Worm (Caenorhabditis elegans): ENCODE results near the gene vps-11.

The vps-11 gene

DNA sequence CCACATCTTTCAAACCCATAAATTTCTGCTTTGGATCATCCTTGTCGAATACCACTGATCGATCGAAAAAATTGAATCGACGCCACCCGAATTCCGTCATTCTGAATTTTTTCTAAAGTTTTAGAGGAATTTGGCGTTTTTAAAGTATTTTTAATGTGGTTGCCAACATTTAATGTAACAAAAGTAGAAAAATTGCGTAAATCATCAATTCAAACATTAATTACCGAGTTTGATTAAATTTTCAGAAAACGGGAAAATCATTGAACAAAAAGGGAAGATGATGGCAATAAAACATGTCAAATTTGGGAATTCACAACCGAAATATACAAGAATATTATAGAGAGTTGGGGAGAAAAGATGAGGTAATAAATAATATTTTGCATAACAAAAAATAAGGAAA is at the start of gene vps-11:
vps-11 (minus strand) TSS at position 101 of the 400 bp plus-strand sequence.
- no peak for TF ChIP-seq B0310.2 (tag; optimal IDR thresholded peaks at IDR 0.05)
- no peak for TF ChIP-seq hmbx-1 (tag; optimal IDR thresholded peaks at IDR 0.05)
- no peak for TF ChIP-seq tra-4 (tag; optimal IDR thresholded peaks at IDR 0.05)
- TF ChIP-seq tbx-11 (GFP tag; IDR thresholded peaks at IDR 0.05), result no peak
- TF ChIP-seq ceh-13 (GFP tag; optimal IDR thresholded peaks at IDR 0.05), result no peak
- no peak for TF ChIP-seq F13C5.2 (tag; optimal IDR thresholded peaks at IDR 0.05)
- TF ChIP-seq sea-1 (GFP tag; conservative IDR thresholded peaks at IDR 0.05), result no peak
- no peak for TF ChIP-seq flt-1 (GFP tag; IDR thresholded peaks at IDR 0.05)
- TF ChIP-seq ama-1 (optimal IDR thresholded peaks at IDR 0.05), result no peak
- no peak for TF ChIP-seq hnd-1 (tag; optimal IDR thresholded peaks at IDR 0.05)
- no peak for TF ChIP-seq aly-1 (tag; optimal IDR thresholded peaks at IDR 0.05)
- no peak for TF ChIP-seq tbx-37 (GFP tag; conservative IDR thresholded peaks at IDR 0.05)
- TF ChIP-seq ceh-36 (tag; optimal IDR thresholded peaks at IDR 0.05), result no peak
- no peak for TF ChIP-seq scrt-1 (GFP tag; IDR thresholded peaks at IDR 0.05)
- TF ChIP-seq hmg-4 (GFP tag; optimal IDR thresholded peaks at IDR 0.05), result no peak
- TF ChIP-seq pes-1 (GFP tag; IDR thresholded peaks at IDR 0.05), result no peak
- no peak for TF ChIP-seq ets-7 (tag; optimal IDR thresholded peaks at IDR 0.05)

- TF ChIP-seq tbx-37 (GFP tag; conservative IDR thresholded peaks at IDR 0.05), result peak; percentile 93
- TF ChIP-seq ceh-36 (tag; optimal IDR thresholded peaks at IDR 0.05), result peak; percentile 96
- peak; percentile 83 for TF ChIP-seq ets-7 (tag; optimal IDR thresholded peaks at IDR 0.05)
- peak; percentile 96 for TF ChIP-seq flt-1 (GFP tag; IDR thresholded peaks at IDR 0.05)
- peak; percentile 96 for TF ChIP-seq pes-1 (GFP tag; IDR thresholded peaks at IDR 0.05)
- TF ChIP-seq hnd-1 (tag; optimal IDR thresholded peaks at IDR 0.05), result peak; percentile 91
- TF ChIP-seq tra-4 (tag; optimal IDR thresholded peaks at IDR 0.05), result peak; percentile 94
- TF ChIP-seq ceh-13 (GFP tag; optimal IDR thresholded peaks at IDR 0.05), result peak; percentile 96
- TF ChIP-seq F13C5.2 (tag; optimal IDR thresholded peaks at IDR 0.05), result peak; percentile 97
- TF ChIP-seq scrt-1 (GFP tag; IDR thresholded peaks at IDR 0.05), result peak; percentile 98
- peak; percentile 89 for TF ChIP-seq B0310.2 (tag; optimal IDR thresholded peaks at IDR 0.05)
- TF ChIP-seq sea-1 (GFP tag; conservative IDR thresholded peaks at IDR 0.05), result peak; percentile 92
- TF ChIP-seq ama-1 (optimal IDR thresholded peaks at IDR 0.05), result peak; percentile 89
- peak; percentile 99 for TF ChIP-seq hmg-4 (GFP tag; optimal IDR thresholded peaks at IDR 0.05)
- TF ChIP-seq hmbx-1 (tag; optimal IDR thresholded peaks at IDR 0.05), result peak; percentile 92
- peak; percentile 94 for TF ChIP-seq tbx-11 (GFP tag; IDR thresholded peaks at IDR 0.05)
- peak; percentile 96 for TF ChIP-seq aly-1 (tag; optimal IDR thresholded peaks at IDR 0.05)
Measured at ce11 chrII:10840067-10840466, 46.8 kb upstream of the vps-11 start.

DNA sequence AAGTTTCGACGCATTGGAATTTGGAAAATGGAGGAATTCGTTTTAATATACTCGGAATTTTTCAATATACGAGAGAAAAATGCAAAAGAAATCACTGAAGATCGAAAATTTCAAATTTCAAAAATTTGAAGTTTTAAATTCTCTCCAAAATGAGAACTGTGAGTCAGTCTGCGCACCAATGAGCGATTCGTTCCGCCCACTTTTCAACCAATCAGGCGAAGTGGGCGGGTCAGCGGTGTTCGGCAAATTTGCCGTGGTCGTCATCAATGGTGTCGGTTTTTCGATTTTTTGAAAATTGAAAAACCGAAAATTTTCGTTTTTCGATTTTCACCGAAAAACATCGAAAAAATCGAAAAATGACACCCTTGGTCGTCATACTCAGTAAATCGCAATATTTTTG is 45.3 kb upstream of the vps-11 start:
- TF ChIP-seq B0310.2 (tag; optimal IDR thresholded peaks at IDR 0.05), result no peak

- TF ChIP-seq aly-1 (tag; optimal IDR thresholded peaks at IDR 0.05), result no peak
- no peak for TF ChIP-seq ets-7 (tag; optimal IDR thresholded peaks at IDR 0.05)
- TF ChIP-seq hmbx-1 (tag; optimal IDR thresholded peaks at IDR 0.05), result no peak
- TF ChIP-seq ceh-13 (GFP tag; optimal IDR thresholded peaks at IDR 0.05), result no peak
- TF ChIP-seq hmg-4 (GFP tag; optimal IDR thresholded peaks at IDR 0.05), result no peak
- no peak for TF ChIP-seq ama-1 (optimal IDR thresholded peaks at IDR 0.05)
- no peak for TF ChIP-seq hnd-1 (tag; optimal IDR thresholded peaks at IDR 0.05)
- TF ChIP-seq tbx-11 (GFP tag; IDR thresholded peaks at IDR 0.05), result no peak
Measured at ce11 chrII:10834717-10835116, 41.4 kb upstream of the vps-11 start.

ce11 chrII:10829572-10829971 is 36.3 kb upstream of the vps-11 start:
- TF ChIP-seq tbx-11 (GFP tag; IDR thresholded peaks at IDR 0.05) (no peak), ets-7 (tag; optimal IDR thresholded peaks at IDR 0.05) (no peak), ceh-36 (tag; optimal IDR thresholded peaks at IDR 0.05) (no peak)

DNA sequence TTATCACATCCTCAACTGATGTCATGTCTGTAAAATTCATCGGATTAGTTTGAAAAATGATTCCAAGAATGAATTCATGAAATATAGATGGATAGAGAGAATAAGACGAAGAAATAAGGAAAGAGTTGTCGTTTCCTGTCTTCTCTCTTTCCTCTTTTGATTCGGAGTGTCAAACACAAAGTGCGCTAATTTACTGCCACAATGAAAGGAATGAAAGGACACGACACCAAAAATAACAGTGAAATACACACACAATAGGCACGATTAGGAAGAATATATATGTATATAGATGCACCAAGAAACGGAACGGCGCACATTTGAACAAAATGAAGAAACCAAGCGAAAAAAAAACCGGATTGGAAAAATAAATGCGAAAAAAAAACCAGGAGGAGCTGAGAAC is 35.8 kb upstream of the vps-11 start, which contains the start of gene VM106R.1:
VM106R.1 (minus strand) TSS at position 101 of the 400 bp plus-strand sequence.
- no peak for TF ChIP-seq ama-1 (optimal IDR thresholded peaks at IDR 0.05)
- TF ChIP-seq F13C5.2 (tag; optimal IDR thresholded peaks at IDR 0.05), result no peak
- no peak for TF ChIP-seq sea-1 (GFP tag; conservative IDR thresholded peaks at IDR 0.05)
- no peak for TF ChIP-seq pes-1 (GFP tag; IDR thresholded peaks at IDR 0.05)
- no peak for TF ChIP-seq ceh-36 (tag; optimal IDR thresholded peaks at IDR 0.05)
- no peak for TF ChIP-seq ceh-13 (GFP tag; optimal IDR thresholded peaks at IDR 0.05)
- TF ChIP-seq aly-1 (tag; optimal IDR thresholded peaks at IDR 0.05), result no peak
- TF ChIP-seq flt-1 (GFP tag; IDR thresholded peaks at IDR 0.05), result no peak
- TF ChIP-seq hmbx-1 (tag; optimal IDR thresholded peaks at IDR 0.05), result no peak
- TF ChIP-seq tra-4 (tag; optimal IDR thresholded peaks at IDR 0.05), result no peak
- no peak for TF ChIP-seq scrt-1 (GFP tag; IDR thresholded peaks at IDR 0.05)
- TF ChIP-seq hnd-1 (tag; optimal IDR thresholded peaks at IDR 0.05), result no peak
- no peak for TF ChIP-seq hmg-4 (GFP tag; optimal IDR thresholded peaks at IDR 0.05)
- no peak for TF ChIP-seq ets-7 (tag; optimal IDR thresholded peaks at IDR 0.05)
- no peak for TF ChIP-seq B0310.2 (tag; optimal IDR thresholded peaks at IDR 0.05)
- TF ChIP-seq tbx-11 (GFP tag; IDR thresholded peaks at IDR 0.05), result no peak
- TF ChIP-seq tbx-37 (GFP tag; conservative IDR thresholded peaks at IDR 0.05), result no peak

- TF ChIP-seq tra-4 (tag; optimal IDR thresholded peaks at IDR 0.05) (no peak), ama-1 (optimal IDR thresholded peaks at IDR 0.05) (no peak), hnd-1 (tag; optimal IDR thresholded peaks at IDR 0.05) (no peak), B0310.2 (tag; optimal IDR thresholded peaks at IDR 0.05) (no peak), aly-1 (tag; optimal IDR thresholded peaks at IDR 0.05) (no peak), F13C5.2 (tag; optimal IDR thresholded peaks at IDR 0.05) (peak; percentile 20), ceh-36 (tag; optimal IDR thresholded peaks at IDR 0.05) (no peak), pes-1 (GFP tag; IDR thresholded peaks at IDR 0.05) (peak; percentile 62; the same call in 1 of the 2 replicates), scrt-1 (GFP tag; IDR thresholded peaks at IDR 0.05) (no peak), ceh-13 (GFP tag; optimal IDR thresholded peaks at IDR 0.05) (no peak)
Measured at ce11 chrII:10824046-10824445, 30.8 kb upstream of the vps-11 start, which contains the start of the genes R06F6.12 and mix-1. Gene R06F6.12, minus strand, starts transcription at chrII:10824081. Gene mix-1, plus strand, starts transcription at chrII:10824246.

ce11 chrII:10820679-10821078 is 27.4 kb upstream of the vps-11 start, which contains the start of gene ech-4:
Gene ech-4, plus strand, starts transcription at chrII:10821031.
- TF ChIP-seq ceh-36 (tag; optimal IDR thresholded peaks at IDR 0.05), result no peak
- no peak for TF ChIP-seq hmg-4 (GFP tag; optimal IDR thresholded peaks at IDR 0.05)
- TF ChIP-seq tbx-37 (GFP tag; conservative IDR thresholded peaks at IDR 0.05), result no peak
- no peak for TF ChIP-seq ama-1 (optimal IDR thresholded peaks at IDR 0.05)
- no peak for TF ChIP-seq hnd-1 (tag; optimal IDR thresholded peaks at IDR 0.05)
- TF ChIP-seq ets-7 (tag; optimal IDR thresholded peaks at IDR 0.05), result no peak
- no peak for TF ChIP-seq ceh-13 (GFP tag; optimal IDR thresholded peaks at IDR 0.05)
- TF ChIP-seq aly-1 (tag; optimal IDR thresholded peaks at IDR 0.05), result no peak
- no peak for TF ChIP-seq sea-1 (GFP tag; conservative IDR thresholded peaks at IDR 0.05)

Data from whole organism, early embryonic.